Worm (Caenorhabditis elegans) whole organism, L4/young adult: ENCODE measurements around the gene nhr-209.

Experiments used
- W03F9.2 ChIP-seq: fragments of 150-350 bp; optimal IDR thresholded peaks from 2 replicates; lab custom pipeline; 2014; ENCODE audit warnings: missing biosample characterization, missing genetic modification characterization
- dao-5 ChIP-seq: sonication (generic microtip); optimal IDR thresholded peaks from 2 replicates; lab custom pipeline; 2016; ENCODE audit warnings: missing genotype, missing genetic modification characterization, moderate library complexity, missing compliant biosample characterization
- him-1 ChIP-seq: sonication (generic microtip); optimal IDR thresholded peaks from 2 replicates; lab custom pipeline; 2016; ENCODE audit warnings: missing genotype, missing genetic modification reagents, missing genetic modification characterization, missing compliant biosample characterization

ce11 chrV:12059719-12060118 lies 38.2 kb upstream of the nhr-209 start, which contains the start of gene R07B7.2:
- TF ChIP-seq him-1 (no peak), W03F9.2 (tag; lab: Kevin White, UChicago) (no peak), dao-5 (tag; lab: Kevin White, UChicago) (no peak)
